Fruit fly (Drosophila melanogaster) Kc167 (cell line): Measurements from ENCODE around the gene CG7600.

Experiments
- Myc ChIP-seq: fragments of >200 bp; optimal IDR thresholded peaks from 2 replicates; lab custom pipeline; 2017; ENCODE audit warnings: missing external identifiers
- h ChIP-seq: fragments of >200 bp; optimal IDR thresholded peaks from 3 replicates; lab custom pipeline; 2018; ENCODE audit warnings: missing external identifiers

DNA sequence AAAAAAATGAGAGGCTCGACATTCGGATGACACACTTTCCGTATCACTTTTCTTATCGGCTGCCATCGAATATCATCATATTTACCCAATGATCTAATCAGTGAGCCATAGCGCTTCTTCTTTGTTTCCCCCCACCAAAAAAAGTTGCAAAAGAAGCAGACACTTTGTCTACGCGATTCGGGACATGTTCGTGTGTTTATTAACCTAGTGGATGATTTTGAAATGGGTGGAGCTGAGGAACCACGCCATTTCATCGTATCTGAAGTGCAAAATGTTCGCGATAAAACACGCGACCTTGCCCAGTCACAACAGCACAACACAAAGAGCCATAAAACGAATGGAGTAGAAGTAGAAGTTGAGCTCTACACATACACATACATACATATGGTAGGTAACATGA lies 31.4 kb downstream of the CG7600 start:
- no peak for TF ChIP-seq h (lab: Kevin White, UChicago)
- TF ChIP-seq Myc (lab: Kevin White, UChicago): no peak
